Worm (Caenorhabditis elegans) whole organism, L2 larva: ENCODE results near the gene his-17.

ENCODE experiments used
- C34F6.9 ChIP-seq: fragments of 150-350 bp; optimal IDR thresholded peaks from 2 replicates; lab custom pipeline; 2014; ENCODE audit warnings: missing biosample characterization, missing genetic modification characterization
- F13H6.1 ChIP-seq: sonication (generic microtip); optimal IDR thresholded peaks from 2 replicates; lab custom pipeline; 2016; ENCODE audit warnings: missing genetic modification characterization, missing compliant biosample characterization
- R02D3.7 ChIP-seq: fragments of 150-350 bp; optimal IDR thresholded peaks from 2 replicates; lab custom pipeline; 2014; ENCODE audit warnings: missing biosample characterization, missing genetic modification characterization
- Y55F3AM.14 ChIP-seq: fragments of 200-800 bp; sonication (Bioruptor generic); optimal IDR thresholded peaks from 2 replicates; lab custom pipeline; 2018; ENCODE audit warnings: mild to moderate bottlenecking, missing genetic modification characterization, missing compliant biosample characterization
- ZK546.5 ChIP-seq: sonication (generic microtip); optimal IDR thresholded peaks from 2 replicates; lab custom pipeline; 2017; ENCODE audit warnings: missing biosample characterization, missing genetic modification characterization
- alr-1 ChIP-seq: fragments of 150-350 bp; optimal IDR thresholded peaks from 2 replicates; lab custom pipeline; 2014; ENCODE audit warnings: missing biosample characterization, missing genetic modification characterization
- aly-2 ChIP-seq: fragments of 150-350 bp; optimal IDR thresholded peaks from 2 replicates; lab custom pipeline; 2014; ENCODE audit warnings: missing biosample characterization, missing genetic modification characterization
- ama-1 ChIP-seq: fragments of 150-350 bp; optimal IDR thresholded peaks from 2 replicates; lab custom pipeline; 2018; ENCODE audit warnings: inconsistent platforms
- blmp-1 ChIP-seq: sonication (generic microtip); optimal IDR thresholded peaks from 2 replicates; lab custom pipeline; 2017; ENCODE audit warnings: missing genetic modification characterization, mild to moderate bottlenecking, missing compliant biosample characterization, antibody characterized with exemption, moderate library complexity; ENCODE audit not compliant: insufficient read depth
- ceh-16 ChIP-seq: fragments of 150-350 bp; optimal IDR thresholded peaks from 2 replicates; lab custom pipeline; 2014; ENCODE audit warnings: missing biosample characterization, missing genetic modification characterization
- ceh-82 ChIP-seq: fragments of 150-350 bp; optimal IDR thresholded peaks from 2 replicates; lab custom pipeline; 2014; ENCODE audit warnings: missing biosample characterization, missing genetic modification characterization
- crh-2 ChIP-seq: sonication (generic microtip); optimal IDR thresholded peaks from 2 replicates; lab custom pipeline; 2017; ENCODE audit warnings: missing biosample characterization, missing genetic modification characterization
- dmd-4 ChIP-seq: sonication (generic microtip); optimal IDR thresholded peaks from 2 replicates; lab custom pipeline; 2017; ENCODE audit warnings: missing biosample characterization, missing genetic modification characterization
- egl-27 ChIP-seq: sonication (generic microtip); optimal IDR thresholded peaks from 3 replicates; lab custom pipeline; 2017; ENCODE audit warnings: missing biosample characterization, missing genetic modification reagents, missing genetic modification characterization
- elt-1 ChIP-seq: fragments of 150-350 bp; optimal IDR thresholded peaks from 2 replicates; lab custom pipeline; 2014; ENCODE audit warnings: missing biosample characterization, missing genetic modification characterization
- elt-3 ChIP-seq: sonication (generic microtip); optimal IDR thresholded peaks from 2 replicates; lab custom pipeline; 2017; ENCODE audit warnings: missing biosample characterization, missing genetic modification characterization
- fos-1 ChIP-seq: fragments of 150-350 bp; optimal IDR thresholded peaks from 2 replicates; lab custom pipeline; 2014; ENCODE audit warnings: missing biosample characterization, missing genetic modification characterization
- gmeb-1 ChIP-seq: fragments of 150-350 bp; optimal IDR thresholded peaks from 2 replicates; lab custom pipeline; 2014; ENCODE audit warnings: missing biosample characterization, missing genetic modification characterization
- lin-11 ChIP-seq: fragments of 150-350 bp; sonication (generic microtip); optimal IDR thresholded peaks from 2 replicates; lab custom pipeline; 2014; ENCODE audit warnings: missing biosample characterization, missing genetic modification characterization, inconsistent platforms, mixed read lengths
- lin-13 ChIP-seq: fragments of 150-350 bp; optimal IDR thresholded peaks from 2 replicates; lab custom pipeline; 2014; ENCODE audit warnings: missing biosample characterization, missing genetic modification reagents, missing genetic modification characterization
- lin-39 ChIP-seq: fragments of 150-350 bp; optimal IDR thresholded peaks from 2 replicates; lab custom pipeline; 2014; ENCODE audit warnings: missing biosample characterization, missing genetic modification reagents, missing genetic modification characterization
- lsy-2 ChIP-seq, 2 experiments: fragments of 150-350 bp in 1 of 2; sonication (generic microtip) in 1 of 2; optimal IDR thresholded peaks; 2 replicates each; lab custom pipeline; 2014 to 2017; ENCODE audit warnings: missing biosample characterization in 2 of 2, missing genetic modification characterization in 2 of 2
- mab-5 ChIP-seq: fragments of 150-350 bp; optimal IDR thresholded peaks from 2 replicates; lab custom pipeline; 2014; ENCODE audit warnings: missing biosample characterization, missing genetic modification characterization
- mbf-1 ChIP-seq: sonication (generic microtip); optimal IDR thresholded peaks from 2 replicates; lab custom pipeline; 2017; ENCODE audit warnings: missing biosample characterization, missing genetic modification characterization
- mdl-1 ChIP-seq, 2 experiments: fragments of 150-350 bp in 1 of 2; sonication (generic microtip) in 1 of 2; optimal IDR thresholded peaks; 2 replicates each; lab custom pipeline; 2017; ENCODE audit warnings: missing biosample characterization in 2 of 2, missing genetic modification characterization in 2 of 2
- nhr-10 ChIP-seq: sonication (generic microtip); optimal IDR thresholded peaks from 2 replicates; lab custom pipeline; 2017; ENCODE audit warnings: missing biosample characterization, missing genetic modification characterization
- nhr-11 ChIP-seq: fragments of 150-350 bp; optimal IDR thresholded peaks from 2 replicates; lab custom pipeline; 2014; ENCODE audit warnings: missing biosample characterization, missing genetic modification characterization
- nhr-12 ChIP-seq: fragments of 150-350 bp; optimal IDR thresholded peaks from 2 replicates; lab custom pipeline; 2014; ENCODE audit warnings: missing biosample characterization, missing genetic modification characterization
- nhr-129 ChIP-seq: fragments of 150-350 bp; optimal IDR thresholded peaks from 2 replicates; lab custom pipeline; 2014; ENCODE audit warnings: missing biosample characterization, missing genetic modification characterization
- nhr-21 ChIP-seq: fragments of 150-350 bp; optimal IDR thresholded peaks from 2 replicates; lab custom pipeline; 2014; ENCODE audit warnings: missing biosample characterization, missing genetic modification characterization
- nhr-23 ChIP-seq: fragments of 150-350 bp; optimal IDR thresholded peaks from 2 replicates; lab custom pipeline; 2014; ENCODE audit warnings: missing biosample characterization, missing genetic modification reagents, missing genetic modification characterization
- nhr-237 ChIP-seq: fragments of 150-350 bp; optimal IDR thresholded peaks from 2 replicates; lab custom pipeline; 2014; ENCODE audit warnings: missing biosample characterization, missing genetic modification characterization
- nhr-25 ChIP-seq: fragments of 150-350 bp; sonication (generic microtip); optimal IDR thresholded peaks from 3 replicates; lab custom pipeline; 2014; ENCODE audit warnings: missing biosample characterization, missing genetic modification characterization
- nhr-6 ChIP-seq: fragments of 150-350 bp; optimal IDR thresholded peaks from 2 replicates; lab custom pipeline; 2014; ENCODE audit warnings: missing biosample characterization, missing genetic modification characterization
- nhr-77 ChIP-seq: fragments of 150-350 bp; optimal IDR thresholded peaks from 2 replicates; lab custom pipeline; 2014; ENCODE audit warnings: missing biosample characterization, missing genetic modification characterization
- peb-1 ChIP-seq: fragments of 150-350 bp; optimal IDR thresholded peaks from 2 replicates; lab custom pipeline; 2014; ENCODE audit warnings: missing biosample characterization, missing genetic modification characterization
- sem-4 ChIP-seq: fragments of 150-350 bp; optimal IDR thresholded peaks from 2 replicates; lab custom pipeline; 2014; ENCODE audit warnings: missing biosample characterization, missing genetic modification reagents, missing genetic modification characterization
- skn-1 ChIP-seq: sonication (generic microtip); optimal IDR thresholded peaks from 2 replicates; lab custom pipeline; 2017; ENCODE audit warnings: missing biosample characterization, missing genetic modification characterization
- sma-3 ChIP-seq: sonication (generic microtip); optimal IDR thresholded peaks from 2 replicates; lab custom pipeline; 2016; ENCODE audit warnings: missing genetic modification reagents, missing genetic modification characterization, missing compliant biosample characterization
- sma-9 ChIP-seq, 2 experiments: fragments of 150-350 bp in 1 of 2; sonication (generic microtip) in 1 of 2; optimal IDR thresholded peaks; 2 replicates each; lab custom pipeline; 2014 to 2016; ENCODE audit warnings: missing genetic modification characterization in 2 of 2, mild to moderate bottlenecking in 1 of 2, missing biosample characterization in 1 of 2, missing compliant biosample characterization in 1 of 2, missing genetic modification reagents in 1 of 2, moderate library complexity in 1 of 2
- snpc-4 ChIP-seq: fragments of 150-350 bp; optimal IDR thresholded peaks from 2 replicates; lab custom pipeline; 2014; ENCODE audit warnings: missing biosample characterization, missing genetic modification characterization
- unc-39 ChIP-seq: fragments of 150-350 bp; optimal IDR thresholded peaks from 2 replicates; lab custom pipeline; 2014; ENCODE audit warnings: missing biosample characterization, missing genetic modification characterization
- unc-55 ChIP-seq: fragments of 150-350 bp; sonication (generic microtip); optimal IDR thresholded peaks from 3 replicates; lab custom pipeline; 2014; ENCODE audit warnings: missing biosample characterization, missing genetic modification reagents, missing genetic modification characterization
- unc-62 ChIP-seq: fragments of 150-350 bp; optimal IDR thresholded peaks from 2 replicates; lab custom pipeline; 2014; ENCODE audit warnings: missing biosample characterization, missing genetic modification reagents, missing genetic modification characterization
- zag-1 ChIP-seq: fragments of 150-350 bp; optimal IDR thresholded peaks from 2 replicates; lab custom pipeline; 2014; ENCODE audit warnings: missing biosample characterization, missing genetic modification characterization
- ztf-1 ChIP-seq: fragments of 200-800 bp; sonication (Bioruptor generic); conservative IDR thresholded peaks from 2 replicates; pipeline ENCODE4 v1.3.6; 2022; ENCODE audit warnings: missing genetic modification characterization, missing compliant biosample characterization
- ztf-11 ChIP-seq: sonication (generic microtip); optimal IDR thresholded peaks from 2 replicates; lab custom pipeline; 2017; ENCODE audit warnings: missing biosample characterization, missing genetic modification characterization
- ztf-4 ChIP-seq: fragments of 150-350 bp; optimal IDR thresholded peaks from 2 replicates; lab custom pipeline; 2014; ENCODE audit warnings: missing biosample characterization, missing genetic modification characterization

The his-17 gene

ce11 chrV:8939424-8940065 is 41.8 kb upstream of the his-17 start:
- TF ChIP-seq snpc-4 (tag; lab: Kevin White, UChicago) (no peak), unc-39 (tag; lab: Kevin White, UChicago) (no peak), sma-9 (GFP tag; optimal IDR thresholded peaks at IDR 0.05; lab: Kevin White, UChicago) (no peak), sma-9 (tag; optimal IDR thresholded peaks at IDR 0.05; lab: Kevin White, UChicago) (no peak), sma-3 (GFP tag; lab: Kevin White, UChicago) (peak; percentile 49), ceh-16 (tag; lab: Kevin White, UChicago) (no peak), elt-1 (tag; lab: Kevin White, UChicago) (no peak), unc-55 (no peak), mbf-1 (no peak), ztf-1 (no peak), lsy-2 (tag; optimal IDR thresholded peaks at IDR 0.05; lab: Kevin White, UChicago) (peak in 1 of 2 experiments; percentile 43), nhr-77 (tag; lab: Kevin White, UChicago) (no peak), nhr-10 (tag; lab: Kevin White, UChicago) (no peak), skn-1 (tag; lab: Kevin White, UChicago) (no peak), gmeb-1 (tag; lab: Kevin White, UChicago) (no peak), alr-1 (no peak), dmd-4 (tag; lab: Kevin White, UChicago) (no peak), nhr-21 (tag; lab: Kevin White, UChicago) (no peak), unc-62 (no peak), nhr-11 (tag; lab: Kevin White, UChicago) (no peak), lin-39 (no peak), ztf-4 (peak; percentile 85), sem-4 (tag; lab: Kevin White, UChicago) (no peak), F13H6.1 (tag; lab: Kevin White, UChicago) (peak; percentile 33), blmp-1 (tag; lab: Kevin White, UChicago) (no peak), crh-2 (tag; lab: Kevin White, UChicago) (peak; percentile 58), nhr-237 (tag; lab: Kevin White, UChicago) (no peak), C34F6.9 (tag; lab: Kevin White, UChicago) (peak; percentile 23), lin-13 (GFP tag; lab: Kevin White, UChicago) (peak; percentile 26), ztf-11 (tag; lab: Kevin White, UChicago) (no peak), ama-1 (peak; percentile 97), Y55F3AM.14 (no peak), mab-5 (tag; lab: Kevin White, UChicago) (no peak), nhr-12 (no peak), nhr-25 (tag; lab: Kevin White, UChicago) (no peak), nhr-6 (tag; lab: Kevin White, UChicago) (no peak), aly-2 (tag; lab: Kevin White, UChicago) (no peak), R02D3.7 (tag; lab: Kevin White, UChicago) (no peak), nhr-129 (peak; percentile 1), ZK546.5 (tag; lab: Kevin White, UChicago) (no peak), mdl-1 (tag; optimal IDR thresholded peaks at IDR 0.05; lab: Kevin White, UChicago) (no peak), zag-1 (tag; lab: Kevin White, UChicago) (no peak), egl-27 (tag; lab: Kevin White, UChicago) (no peak), fos-1 (tag; lab: Kevin White, UChicago) (no peak), elt-3 (tag; lab: Kevin White, UChicago) (no peak), ceh-82 (tag; lab: Kevin White, UChicago) (no peak), lin-11 (tag; lab: Kevin White, UChicago) (no peak), nhr-23 (no peak), peb-1 (tag; lab: Kevin White, UChicago) (no peak)
